Worm (Caenorhabditis elegans): ENCODE measurements around the gene D2023.3.

DNA sequence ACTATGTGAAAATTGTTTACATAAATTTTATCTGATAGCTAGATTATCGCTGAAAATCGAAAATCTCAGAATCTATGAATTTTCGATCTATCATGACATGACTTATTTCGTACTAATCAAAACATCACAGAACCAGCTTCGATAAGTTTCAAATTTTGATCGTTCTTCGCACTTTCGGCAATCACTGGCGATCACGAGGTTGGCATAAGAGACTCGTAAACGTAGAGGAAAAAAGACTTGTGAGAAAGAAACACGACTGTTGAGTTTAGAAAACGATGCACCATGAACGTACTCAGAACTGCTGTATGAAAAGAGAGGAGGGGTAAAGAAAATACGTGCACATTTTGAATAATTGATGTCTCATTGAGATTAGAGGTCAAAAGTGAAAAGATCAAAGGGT, 12.2 kb upstream of the D2023.3 start:
- TF ChIP-seq ama-1 (optimal IDR thresholded peaks at IDR 0.05) (peak; percentile 83), skn-1 (tag; optimal IDR thresholded peaks at IDR 0.05) (no peak), fos-1 (tag; optimal IDR thresholded peaks at IDR 0.05) (no peak), egl-27 (tag; optimal IDR thresholded peaks at IDR 0.05) (no peak), zag-1 (tag; optimal IDR thresholded peaks at IDR 0.05) (no peak), ztf-11 (tag; optimal IDR thresholded peaks at IDR 0.05) (no peak)
